Worm (Caenorhabditis elegans): Measurements from ENCODE around the gene sdc-3.

Gene sdc-3

ce11 chrV:15059534-15059933, 11.5 kb upstream of the sdc-3 start, which contains the start of the genes mcm-3 and C25D7.15 (continued):
- TF ChIP-seq ztf-28 (GFP tag; IDR thresholded peaks at IDR 0.05) (no peak), lin-40 (tag; optimal IDR thresholded peaks at IDR 0.05) (no peak), T26A5.8 (tag; optimal IDR thresholded peaks at IDR 0.05) (no peak), sea-2 (GFP tag; IDR thresholded peaks at IDR 0.05) (no peak), efl-1 (GFP tag; optimal IDR thresholded peaks at IDR 0.05) (peak; percentile 96), ceh-27 (GFP tag; optimal IDR thresholded peaks at IDR 0.05) (no peak), F57C9.4 (tag; optimal IDR thresholded peaks at IDR 0.05) (no peak), zim-3 (tag; optimal IDR thresholded peaks at IDR 0.05) (no peak), bed-1 (GFP tag; IDR thresholded peaks at IDR 0.05) (no peak), Y79H2A.3 (GFP tag; conservative IDR thresholded peaks at IDR 0.05) (no peak), hlh-26 (GFP tag; conservative IDR thresholded peaks at IDR 0.05) (no peak), F55B11.4 (tag; optimal IDR thresholded peaks at IDR 0.05; ENCODE audit: borderline replicate concordance, insufficient read depth) (no peak), tbx-9 (tag; optimal IDR thresholded peaks at IDR 0.05; ENCODE audit: borderline replicate concordance) (no peak), die-1 (tag; optimal IDR thresholded peaks at IDR 0.05) (no peak), madf-3 (GFP tag; IDR thresholded peaks at IDR 0.05) (peak; percentile 78; the same call in 1 of the 2 replicates), him-1 (tag; optimal IDR thresholded peaks at IDR 0.05) (peak; percentile 53), nhr-120 (GFP tag; IDR thresholded peaks at IDR 0.05) (no peak), lag-1 (GFP tag; IDR thresholded peaks at IDR 0.05) (no peak), hlh-12 (tag; optimal IDR thresholded peaks at IDR 0.05) (no peak), madf-10 (tag; optimal IDR thresholded peaks at IDR 0.05) (no peak), ztf-18 (tag; optimal IDR thresholded peaks at IDR 0.05) (peak; percentile 7), pha-4 (tag; optimal IDR thresholded peaks at IDR 0.05) (no peak), K12H6.12 (tag; optimal IDR thresholded peaks at IDR 0.05) (no peak), sdz-38 (tag; optimal IDR thresholded peaks at IDR 0.05) (no peak), pbrm-1 (GFP tag; IDR thresholded peaks at IDR 0.05) (peak; percentile 63; the same call in 1 of the 2 replicates), K11D2.4 (GFP tag; IDR thresholded peaks at IDR 0.05) (no peak), cebp-2 (GFP tag; IDR thresholded peaks at IDR 0.05) (no peak), madf-8 (GFP tag; conservative IDR thresholded peaks at IDR 0.05) (peak; percentile 90), ztf-3 (GFP tag; optimal IDR thresholded peaks at IDR 0.05) (no peak), dpl-1 (GFP tag; optimal IDR thresholded peaks at IDR 0.05) (peak; percentile 89), dox-1 (GFP tag; IDR thresholded peaks at IDR 0.05) (peak; percentile 69; the same call in 1 of the 2 replicates), lin-54 (GFP tag; optimal IDR thresholded peaks at IDR 0.05) (peak; percentile 80), tbp1 (GFP tag; optimal IDR thresholded peaks at IDR 0.05) (peak; percentile 55), ceh-91 (GFP tag; IDR thresholded peaks at IDR 0.05) (peak; percentile 89), tlf-1 (GFP tag; optimal IDR thresholded peaks at IDR 0.05) (peak; percentile 68), F49E8.2 (tag; optimal IDR thresholded peaks at IDR 0.05; ENCODE audit: insufficient read depth) (no peak), unc-62 (GFP tag; optimal IDR thresholded peaks at IDR 0.05) (no peak), nhr-80 (tag; optimal IDR thresholded peaks at IDR 0.05) (no peak), egl-44 (GFP tag; IDR thresholded peaks at IDR 0.05) (no peak), chd-7 (tag; optimal IDR thresholded peaks at IDR 0.05) (no peak), attf-3 (GFP tag; conservative IDR thresholded peaks at IDR 0.05) (0 out of 2 replicates have a peak, but pooled peaks have one; percentile 42), lin-35 (GFP tag; optimal IDR thresholded peaks at IDR 0.05) (peak in 2 of 3 experiments; percentile 45 to 62), rec-8 (tag; optimal IDR thresholded peaks at IDR 0.05) (no peak), lsy-27 (tag; optimal IDR thresholded peaks at IDR 0.05; ENCODE audit: borderline replicate concordance, insufficient read depth) (no peak), ceh-79 (tag; optimal IDR thresholded peaks at IDR 0.05) (no peak), rcor-1 (GFP tag; IDR thresholded peaks at IDR 0.05) (peak; percentile 50), mcd-1 (GFP tag; IDR thresholded peaks at IDR 0.05) (peak; percentile 49), atf-7 (tag; optimal IDR thresholded peaks at IDR 0.05) (no peak), ceh-40 (GFP tag; IDR thresholded peaks at IDR 0.05) (no peak), nfya-2 (GFP tag; IDR thresholded peaks at IDR 0.05) (no peak)
